Fruit fly (Drosophila melanogaster) whole organism, embryonic: ENCODE measurements around the gene FucTC.

Experiments
- Atf-2 ChIP-seq: fragments of 200-800 bp; sonication (Bioruptor generic); optimal IDR thresholded peaks from 2 replicates; lab custom pipeline; 2016; ENCODE audit warnings: missing biosample characterization, missing genetic modification characterization
- CG10979 ChIP-seq: fragments of 200-800 bp; sonication (Bioruptor generic); optimal IDR thresholded peaks from 2 replicates; lab custom pipeline; 2018; ENCODE audit warnings: missing biosample characterization, mild to moderate bottlenecking, missing genetic modification characterization, moderate library complexity
- CG11723 ChIP-seq: fragments of 200-800 bp; sonication (Bioruptor generic); optimal IDR thresholded peaks from 2 replicates; lab custom pipeline; 2017; ENCODE audit warnings: missing biosample characterization, mild to moderate bottlenecking, missing genetic modification characterization
- CG12104 ChIP-seq: fragments of 200-800 bp; sonication (Bioruptor generic); optimal IDR thresholded peaks from 3 replicates; lab custom pipeline; 2016; ENCODE audit warnings: missing biosample characterization, missing genetic modification characterization
- CG12299 ChIP-seq: fragments of 200-800 bp; sonication (Bioruptor generic); optimal IDR thresholded peaks from 2 replicates; lab custom pipeline; 2018; ENCODE audit warnings: missing biosample characterization, mild to moderate bottlenecking, missing genetic modification characterization
- CG12942 ChIP-seq: fragments of 200-800 bp; sonication (Bioruptor generic); optimal IDR thresholded peaks from 3 replicates; lab custom pipeline; 2016; ENCODE audit warnings: missing biosample characterization, missing genetic modification characterization
- CG13894 ChIP-seq: fragments of 200-800 bp; sonication (Bioruptor generic); optimal IDR thresholded peaks from 3 replicates; lab custom pipeline; 2018; ENCODE audit warnings: missing biosample characterization, mild to moderate bottlenecking, missing genetic modification characterization, moderate library complexity
- CG14667 ChIP-seq: fragments of 200-800 bp; sonication (Bioruptor generic); IDR thresholded peaks from 2 replicates; pipeline ENCODE4 v1.3.6; 2022; ENCODE audit warnings: missing biosample characterization, missing genetic modification characterization
- CG16813 ChIP-seq: fragments of 200-800 bp; sonication (Bioruptor generic); IDR thresholded peaks from 3 replicates; pipeline ENCODE4 v1.3.6; 2022; ENCODE audit warnings: missing biosample characterization, missing genetic modification characterization; ENCODE audit not compliant: partially characterized antibody
- CG17568 ChIP-seq: fragments of 200-800 bp; sonication (Bioruptor generic); optimal IDR thresholded peaks from 2 replicates; lab custom pipeline; 2018; ENCODE audit warnings: missing biosample characterization, mild to moderate bottlenecking, missing genetic modification characterization, moderate library complexity
- CG18476 ChIP-seq: fragments of 200-800 bp; sonication (Bioruptor generic); optimal IDR thresholded peaks from 2 replicates; lab custom pipeline; 2016; ENCODE audit warnings: missing biosample characterization, mild to moderate bottlenecking, missing genetic modification characterization
- CG18599 ChIP-seq: fragments of 200-800 bp; sonication (Bioruptor generic); optimal IDR thresholded peaks from 3 replicates; lab custom pipeline; 2017; ENCODE audit warnings: missing biosample characterization, missing genetic modification characterization, mild to moderate bottlenecking, moderate library complexity, missing genetic modification reagents
- CG31388 ChIP-seq: fragments of 200-800 bp; sonication (Bioruptor generic); optimal IDR thresholded peaks from 2 replicates; lab custom pipeline; 2016; ENCODE audit warnings: missing biosample characterization, missing genetic modification characterization
- CG4820 ChIP-seq: fragments of 200-800 bp; sonication (Bioruptor generic); optimal IDR thresholded peaks from 3 replicates; lab custom pipeline; 2016; ENCODE audit warnings: missing biosample characterization, missing genetic modification characterization
- CG8281 ChIP-seq: fragments of 200-800 bp; sonication (Bioruptor generic); optimal IDR thresholded peaks from 2 replicates; lab custom pipeline; 2018; ENCODE audit warnings: missing biosample characterization, mild to moderate bottlenecking, missing genetic modification characterization, moderate library complexity
- CG8765 ChIP-seq: fragments of 200-800 bp; sonication (Bioruptor generic); IDR thresholded peaks from 2 replicates; pipeline ENCODE4 v1.3.6; 2022; ENCODE audit warnings: missing biosample characterization, missing genetic modification characterization
- CrebB ChIP-seq: fragments of 200-800 bp; sonication (Bioruptor generic); optimal IDR thresholded peaks from 3 replicates; lab custom pipeline; 2018; ENCODE audit warnings: missing biosample characterization, mild to moderate bottlenecking, missing genetic modification characterization
- Dfd ChIP-seq, 2 experiments: fragments of >200 bp; optimal IDR thresholded peaks; 2 replicates each; lab custom pipeline; 2017; ENCODE audit warnings: missing biosample characterization in 2 of 2, missing genetic modification characterization in 2 of 2
- Drgx ChIP-seq: fragments of 200-800 bp; sonication (Bioruptor generic); IDR thresholded peaks from 2 replicates; pipeline ENCODE4 v1.3.6; 2022; ENCODE audit warnings: missing biosample characterization, missing genetic modification characterization
- Gsc ChIP-seq: fragments of 200-800 bp; sonication (Bioruptor generic); IDR thresholded peaks from 2 replicates; pipeline ENCODE4 v1.3.6; 2022; ENCODE audit warnings: missing biosample characterization, missing genetic modification characterization
- H2.0 ChIP-seq: fragments of 200-800 bp; sonication (Bioruptor generic); IDR thresholded peaks from 2 replicates; pipeline ENCODE4 v1.3.6; 2022; ENCODE audit warnings: missing biosample characterization, missing genetic modification characterization
- Hr78 ChIP-seq, 2 experiments: fragments of 200-800 bp in 1 of 2; fragments of >200 bp in 1 of 2; sonication (Bioruptor generic) in 1 of 2; optimal IDR thresholded peaks; 2 replicates each; lab custom pipeline; 2017 to 2019; ENCODE audit warnings: missing biosample characterization in 2 of 2, missing genetic modification characterization in 2 of 2, mild to moderate bottlenecking in 1 of 2, moderate library complexity in 1 of 2
- Max ChIP-seq: fragments of 200-800 bp; sonication (Bioruptor generic); optimal IDR thresholded peaks from 2 replicates; lab custom pipeline; 2016; ENCODE audit warnings: missing biosample characterization, mild to moderate bottlenecking, missing genetic modification characterization
- Med ChIP-seq: fragments of 200-800 bp; sonication (Bioruptor generic); peaks from one replicate; lab custom pipeline; 2016; ENCODE audit warnings: missing biosample characterization, missing genetic modification characterization, mild to moderate bottlenecking, inconsistent platforms, moderate library complexity
- Side ChIP-seq: fragments of 200-800 bp; sonication (Bioruptor generic); optimal IDR thresholded peaks from 2 replicates; lab custom pipeline; 2016; ENCODE audit warnings: missing biosample characterization, missing genetic modification characterization
- Sry-β ChIP-seq: fragments of 200-800 bp; sonication (Bioruptor generic); optimal IDR thresholded peaks from 2 replicates; lab custom pipeline; 2018; ENCODE audit warnings: missing biosample characterization, mild to moderate bottlenecking, missing genetic modification characterization, moderate library complexity
- ab ChIP-seq: fragments of 200-800 bp; sonication (Bioruptor generic); optimal IDR thresholded peaks from 2 replicates; lab custom pipeline; 2016; ENCODE audit warnings: missing biosample characterization, missing genetic modification characterization
- ac ChIP-seq: fragments of 200-800 bp; sonication (Bioruptor generic); optimal IDR thresholded peaks from 3 replicates; lab custom pipeline; 2017; ENCODE audit warnings: missing biosample characterization, mild to moderate bottlenecking, missing genetic modification characterization
- bab2 ChIP-seq: fragments of 200-800 bp; sonication (Bioruptor generic); optimal IDR thresholded peaks from 2 replicates; lab custom pipeline; 2016; ENCODE audit warnings: missing biosample characterization, missing genetic modification characterization
- bbx ChIP-seq: fragments of 200-800 bp; sonication (Bioruptor generic); IDR thresholded peaks from 2 replicates; pipeline ENCODE4 v1.3.6; 2022; ENCODE audit warnings: missing biosample characterization, missing genetic modification characterization; ENCODE audit not compliant: partially characterized antibody
- cas ChIP-seq: fragments of 200-800 bp; sonication (Bioruptor generic); IDR thresholded peaks from 2 replicates; pipeline ENCODE4 v1.3.6; 2022; ENCODE audit warnings: missing biosample characterization, missing genetic modification characterization
- corto ChIP-seq: fragments of 200-800 bp; sonication (Bioruptor generic); optimal IDR thresholded peaks from 2 replicates; lab custom pipeline; 2016; ENCODE audit warnings: missing biosample characterization, mild to moderate bottlenecking, missing genetic modification characterization, moderate library complexity
- disco-r ChIP-seq: fragments of 200-800 bp; sonication (Bioruptor generic); optimal IDR thresholded peaks from 2 replicates; lab custom pipeline; 2016; ENCODE audit warnings: missing biosample characterization, missing genetic modification characterization
- dmrt11E ChIP-seq: fragments of 200-800 bp; sonication (Bioruptor generic); optimal IDR thresholded peaks from 3 replicates; lab custom pipeline; 2018; ENCODE audit warnings: missing biosample characterization, mild to moderate bottlenecking, missing genetic modification characterization, moderate library complexity
- gfzf ChIP-seq: fragments of 200-800 bp; sonication (Bioruptor generic); optimal IDR thresholded peaks from 2 replicates; lab custom pipeline; 2016; ENCODE audit warnings: missing biosample characterization, mild to moderate bottlenecking, missing genetic modification characterization, moderate library complexity
- gsb ChIP-seq: fragments of 200-800 bp; sonication (Bioruptor generic); IDR thresholded peaks from 2 replicates; pipeline ENCODE4 v1.3.6; 2022; ENCODE audit warnings: missing biosample characterization, missing genetic modification characterization
- ind ChIP-seq: fragments of 200-800 bp; sonication (Bioruptor generic); optimal IDR thresholded peaks from 3 replicates; lab custom pipeline; 2016; ENCODE audit warnings: missing biosample characterization, missing genetic modification characterization
- maf-S ChIP-seq: fragments of 200-800 bp; sonication (Bioruptor generic); optimal IDR thresholded peaks from 2 replicates; lab custom pipeline; 2016; ENCODE audit warnings: missing biosample characterization, missing genetic modification characterization
- sens ChIP-seq: fragments of 200-800 bp; sonication (Bioruptor generic); peaks from one replicate; lab custom pipeline; 2016; ENCODE audit warnings: missing biosample characterization, missing genetic modification characterization
- sens-2 ChIP-seq: fragments of 200-800 bp; sonication (Bioruptor generic); IDR thresholded peaks from 2 replicates; pipeline ENCODE4 v1.3.6; 2022; ENCODE audit warnings: missing biosample characterization, missing genetic modification characterization
- sisA ChIP-seq: fragments of 200-800 bp; sonication (Bioruptor generic); IDR thresholded peaks from 2 replicates; pipeline ENCODE4 v1.3.6; 2022; ENCODE audit warnings: missing biosample characterization, missing genetic modification characterization
- slou ChIP-seq: fragments of 200-800 bp; sonication (Bioruptor generic); optimal IDR thresholded peaks from 3 replicates; lab custom pipeline; 2016; ENCODE audit warnings: missing biosample characterization, missing genetic modification characterization
- slp2 ChIP-seq: fragments of 200-800 bp; sonication (Bioruptor generic); optimal IDR thresholded peaks from 2 replicates; lab custom pipeline; 2016; ENCODE audit warnings: missing biosample characterization, missing genetic modification characterization
- ssp ChIP-seq: fragments of 200-800 bp; sonication (Bioruptor generic); IDR thresholded peaks from 2 replicates; pipeline ENCODE4 v1.3.6; 2022; ENCODE audit warnings: missing biosample characterization, missing genetic modification characterization
- tgo ChIP-seq: fragments of 200-800 bp; sonication (Bioruptor generic); IDR thresholded peaks from 3 replicates; pipeline ENCODE4 v1.3.6; 2022; ENCODE audit warnings: missing biosample characterization, missing genetic modification characterization
- ttk ChIP-seq: fragments of 200-800 bp; sonication (Bioruptor generic); IDR thresholded peaks from 2 replicates; pipeline ENCODE4 v2.1.2; 2022; ENCODE audit warnings: missing biosample characterization, missing genetic modification characterization
- tx ChIP-seq: fragments of 200-800 bp; sonication (Bioruptor generic); optimal IDR thresholded peaks from 2 replicates; lab custom pipeline; 2016; ENCODE audit warnings: missing biosample characterization, missing genetic modification characterization

FucTC gene

DNA sequence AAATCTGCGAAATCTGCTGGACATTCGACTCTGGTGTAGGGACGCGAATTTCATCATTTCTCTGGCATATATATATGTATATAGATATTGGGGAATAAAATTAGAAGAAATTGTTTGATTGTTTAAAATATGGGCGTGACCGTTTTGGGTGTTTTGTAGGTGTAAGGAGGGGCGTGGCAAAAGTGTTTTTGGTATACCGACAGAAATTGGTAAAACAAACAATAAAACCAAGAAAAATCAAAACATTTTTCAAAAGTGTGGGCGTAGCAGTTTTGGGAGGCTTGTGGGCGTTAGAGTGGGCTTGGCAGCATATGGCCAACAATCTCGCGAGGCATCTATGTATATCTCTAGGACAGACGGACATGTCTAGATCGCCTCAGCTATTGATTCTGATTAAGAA is at the start of gene FucTC:
Gene FucTC, minus strand, starts transcription at position 101 of the 400 bp plus-strand sequence.
- no peak for TF ChIP-seq ab (GFP tag; lab: Kevin White, UChicago)
- TF ChIP-seq Med (GFP tag; lab: Kevin White, UChicago), result peak; percentile 12
- no peak for TF ChIP-seq tgo (GFP tag; lab: Robert Waterston, UW)
- TF ChIP-seq sens (GFP tag; lab: Kevin White, UChicago), result peak; percentile 32
- TF ChIP-seq ttk, result no peak
- TF ChIP-seq CG12104 (GFP tag; lab: Kevin White, UChicago), result no peak

- TF ChIP-seq CG18599 (GFP tag; lab: Kevin White, UChicago) (no peak), sens-2 (GFP tag; lab: Robert Waterston, UW) (no peak), slou (GFP tag; lab: Kevin White, UChicago) (no peak), Atf-2 (GFP tag; lab: Kevin White, UChicago) (no peak), gfzf (GFP tag; lab: Kevin White, UChicago) (no peak), Dfd (GFP tag; optimal IDR thresholded peaks at IDR 0.05; lab: Kevin White, UChicago) (no peak), Side (GFP tag; lab: Kevin White, UChicago) (no peak), CG31388 (GFP tag; lab: Kevin White, UChicago) (no peak), slp2 (no peak)
Observed at dm6 chrX:23035766-23036165, 24.7 kb upstream of the FucTC start, which contains the start of gene CG12061. CG12061 (plus strand) TSS chrX:23036066.

- TF ChIP-seq CG13894 (tag; lab: Kevin White, UChicago), result no peak
- TF ChIP-seq gsb (GFP tag; lab: Robert Waterston, UW), result no peak
- no peak for TF ChIP-seq H2.0 (GFP tag; lab: Robert Waterston, UW)
- TF ChIP-seq Drgx (GFP tag; lab: Robert Waterston, UW), result no peak
- TF ChIP-seq CG10979 (tag; lab: Kevin White, UChicago), result no peak
- TF ChIP-seq Hr78 (GFP tag; optimal IDR thresholded peaks at IDR 0.05; lab: Kevin White, UChicago), result no peak
- no peak for TF ChIP-seq CrebB (tag; lab: Kevin White, UChicago)
Observed at dm6 chrX:23022598-23022997, 11.5 kb upstream of the FucTC start, which contains the start of gene zyd. zyd (plus strand) TSS chrX:23022898.

DNA sequence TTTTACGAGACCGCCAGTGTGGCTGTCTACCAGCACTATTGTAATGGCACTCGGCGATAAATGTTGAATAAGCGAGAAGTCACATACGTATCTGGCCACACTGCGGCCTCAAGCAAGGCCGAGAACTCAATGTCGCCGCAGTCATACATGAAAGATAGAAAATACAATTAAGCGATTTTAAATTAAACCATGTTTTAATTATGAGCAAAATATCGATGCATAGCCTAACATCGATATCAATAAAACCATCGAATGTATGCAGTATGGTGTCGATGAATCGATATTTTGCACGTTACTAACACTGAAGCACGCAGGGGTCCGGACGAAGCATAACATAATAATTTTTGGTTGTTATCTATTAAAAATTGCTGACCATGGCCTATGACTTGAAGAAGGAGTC is 2.1 kb upstream of the FucTC start, which contains the start of the genes Rab21 and Coa7:
Gene Rab21, minus strand, starts transcription at position 202 of the 400 bp plus-strand sequence.
Gene Coa7, plus strand, starts transcription at position 288 of the 400 bp plus-strand sequence.
- TF ChIP-seq CG14667 (GFP tag; lab: Robert Waterston, UW) (no peak), Max (GFP tag; lab: Kevin White, UChicago) (no peak), bbx (GFP tag; lab: Robert Waterston, UW) (peak; percentile 93), ssp (0 out of 2 replicates have a peak, but pooled peaks have one; percentile 26), CG18476 (GFP tag; lab: Kevin White, UChicago) (no peak), disco-r (GFP tag; lab: Kevin White, UChicago) (no peak), ind (GFP tag; lab: Kevin White, UChicago) (peak; percentile 21), Sry-β (GFP tag; lab: Kevin White, UChicago) (no peak), CG17568 (GFP tag; lab: Kevin White, UChicago) (no peak), CG12942 (GFP tag; lab: Kevin White, UChicago) (no peak), CG16813 (GFP tag; lab: Robert Waterston, UW) (peak; percentile 96), maf-S (GFP tag; lab: Kevin White, UChicago) (no peak), CG8765 (no peak), ac (GFP tag; lab: Kevin White, UChicago) (no peak), Gsc (GFP tag; lab: Robert Waterston, UW) (no peak), gfzf (GFP tag; lab: Kevin White, UChicago) (peak; percentile 87), CG12299 (peak; percentile 14), CG4820 (GFP tag; lab: Kevin White, UChicago) (no peak), cas (GFP tag; lab: Robert Waterston, UW) (no peak), tx (GFP tag; lab: Kevin White, UChicago) (no peak), bab2 (no peak), sisA (GFP tag; lab: Robert Waterston, UW) (no peak), CG8281 (tag; lab: Kevin White, UChicago) (no peak), CG11723 (GFP tag; lab: Kevin White, UChicago) (no peak), corto (GFP tag; lab: Kevin White, UChicago) (no peak), dmrt11E (tag; lab: Kevin White, UChicago) (peak; percentile 17)
